Worm (Caenorhabditis elegans) whole organism, L4/young adult: ENCODE measurements around the gene F46B6.10.

Experiments used
- dao-5 ChIP-seq: sonication (generic microtip); optimal IDR thresholded peaks from 2 replicates; lab custom pipeline; 2016; ENCODE audit warnings: missing genotype, missing genetic modification characterization, moderate library complexity, missing compliant biosample characterization
- him-1 ChIP-seq: sonication (generic microtip); optimal IDR thresholded peaks from 2 replicates; lab custom pipeline; 2016; ENCODE audit warnings: missing genotype, missing genetic modification reagents, missing genetic modification characterization, missing compliant biosample characterization

ce11 chrV:9824149-9824548 lies 22.3 kb upstream of the F46B6.10 start, which contains the start of gene str-2:
- TF ChIP-seq dao-5 (tag; lab: Kevin White, UChicago) (no peak), him-1 (tag; lab: Kevin White, UChicago) (no peak)
